Fruit fly (Drosophila melanogaster) whole organism, prepupa: ENCODE data around the gene Cyp316a1.
"Not testable (repeated sequence)": the region's sequence is repeated elsewhere in the genome, so short reads cannot be mapped to it uniquely, and the experiment has no call there.

ENCODE experiments used
- CG10631 ChIP-seq: fragments of 200-800 bp; sonication (Bioruptor generic); optimal IDR thresholded peaks from 2 replicates; lab custom pipeline; 2016; ENCODE audit warnings: missing biosample characterization, missing genetic modification characterization
- CG10669 ChIP-seq: fragments of 200-800 bp; sonication (Bioruptor generic); optimal IDR thresholded peaks from 3 replicates; lab custom pipeline; 2018; ENCODE audit warnings: missing biosample characterization, mild to moderate bottlenecking, missing genetic modification characterization, moderate library complexity
- CG11294 ChIP-seq: fragments of 200-800 bp; sonication (Bioruptor generic); IDR thresholded peaks from 2 replicates; pipeline ENCODE4 v1.3.6; 2022; ENCODE audit warnings: missing biosample characterization, missing genetic modification characterization
- CG11762 ChIP-seq: fragments of 200-800 bp; sonication (Bioruptor generic); optimal IDR thresholded peaks from 3 replicates; lab custom pipeline; 2016; ENCODE audit warnings: missing biosample characterization, missing genetic modification characterization; ENCODE audit not compliant: insufficient read depth
- CG15336 ChIP-seq: fragments of 200-800 bp; sonication (Bioruptor generic); IDR thresholded peaks from 2 replicates; pipeline ENCODE4 v1.3.6; 2022; ENCODE audit warnings: missing biosample characterization, missing genetic modification characterization
- CG1621 ChIP-seq: fragments of 200-800 bp; sonication (Bioruptor generic); optimal IDR thresholded peaks from 3 replicates; lab custom pipeline; 2018; ENCODE audit warnings: missing biosample characterization, mild to moderate bottlenecking, missing genetic modification characterization
- CG31627 ChIP-seq: fragments of 200-800 bp; sonication (Bioruptor generic); optimal IDR thresholded peaks from 3 replicates; lab custom pipeline; 2016; ENCODE audit warnings: missing biosample characterization, missing genetic modification characterization
- CG32006 ChIP-seq: fragments of 200-800 bp; sonication (Bioruptor generic); optimal IDR thresholded peaks from 3 replicates; lab custom pipeline; 2017; ENCODE audit warnings: missing biosample characterization, mild to moderate bottlenecking, missing genetic modification characterization
- CG34406 ChIP-seq: fragments of 200-800 bp; sonication (Bioruptor generic); optimal IDR thresholded peaks from 3 replicates; lab custom pipeline; 2016; ENCODE audit warnings: missing biosample characterization, missing genetic modification characterization
- CG3919 ChIP-seq: fragments of 200-800 bp; sonication (Bioruptor generic); optimal IDR thresholded peaks from 3 replicates; lab custom pipeline; 2016; ENCODE audit warnings: missing biosample characterization, missing genetic modification characterization
- CG4318 ChIP-seq: fragments of 200-800 bp; sonication (Bioruptor generic); optimal IDR thresholded peaks from 3 replicates; lab custom pipeline; 2017; ENCODE audit warnings: missing biosample characterization, mild to moderate bottlenecking, missing genetic modification characterization
- CG6163 ChIP-seq: fragments of 200-800 bp; sonication (Bioruptor generic); IDR thresholded peaks from 3 replicates; pipeline ENCODE4 v1.3.6; 2022; ENCODE audit warnings: missing biosample characterization, missing genetic modification characterization
- CG6276 ChIP-seq: fragments of 200-800 bp; sonication (Bioruptor generic); optimal IDR thresholded peaks from 2 replicates; lab custom pipeline; 2017; ENCODE audit warnings: missing biosample characterization, mild to moderate bottlenecking, missing genetic modification characterization
- CG6808 ChIP-seq: fragments of 200-800 bp; sonication (Bioruptor generic); optimal IDR thresholded peaks from 3 replicates; lab custom pipeline; 2017; ENCODE audit warnings: missing biosample characterization, missing genetic modification characterization, mild to moderate bottlenecking, moderate library complexity, missing genetic modification reagents
- CG6854 ChIP-seq: fragments of 200-800 bp; sonication (Bioruptor generic); optimal IDR thresholded peaks from 2 replicates; lab custom pipeline; 2017; ENCODE audit warnings: missing biosample characterization, mild to moderate bottlenecking, missing genetic modification characterization
- CG7368 ChIP-seq: fragments of 200-800 bp; sonication (Bioruptor generic); optimal IDR thresholded peaks from 3 replicates; lab custom pipeline; 2016; ENCODE audit warnings: missing biosample characterization, missing genetic modification characterization
- CG8319 ChIP-seq: fragments of 200-800 bp; sonication (Bioruptor generic); optimal IDR thresholded peaks from 3 replicates; lab custom pipeline; 2016; ENCODE audit warnings: missing biosample characterization, missing genetic modification characterization
- Eip75B ChIP-seq: fragments of 200-800 bp; sonication (Bioruptor generic); optimal IDR thresholded peaks from 3 replicates; lab custom pipeline; 2016; ENCODE audit warnings: missing biosample characterization, missing genetic modification characterization
- Eip93F ChIP-seq: fragments of 200-800 bp; sonication (Bioruptor generic); optimal IDR thresholded peaks from 2 replicates; lab custom pipeline; 2016; ENCODE audit warnings: missing biosample characterization, mild to moderate bottlenecking, missing genetic modification characterization
- Ets21C ChIP-seq: fragments of 200-800 bp; sonication (Bioruptor generic); optimal IDR thresholded peaks from 3 replicates; lab custom pipeline; 2016; ENCODE audit warnings: missing biosample characterization, missing genetic modification characterization
- Ets96B ChIP-seq: fragments of 200-800 bp; optimal IDR thresholded peaks from 2 replicates; lab custom pipeline; 2019; ENCODE audit warnings: missing biosample characterization, mild to moderate bottlenecking, missing genetic modification characterization, moderate library complexity
- Gug ChIP-seq: fragments of 200-800 bp; sonication (Bioruptor generic); IDR thresholded peaks from 2 replicates; pipeline ENCODE4 v1.3.6; 2022; ENCODE audit warnings: missing biosample characterization, missing genetic modification characterization
- Hr38 ChIP-seq: sonication (Bioruptor generic); optimal IDR thresholded peaks from 2 replicates; lab custom pipeline; 2016; ENCODE audit warnings: missing biosample characterization, missing genetic modification characterization
- Hr4 ChIP-seq: fragments of 200-800 bp; sonication (Bioruptor generic); optimal IDR thresholded peaks from 3 replicates; lab custom pipeline; 2016; ENCODE audit warnings: missing biosample characterization, missing genetic modification characterization
- Smox ChIP-seq: fragments of 200-800 bp; sonication (Bioruptor generic); optimal IDR thresholded peaks from 3 replicates; lab custom pipeline; 2016; ENCODE audit warnings: missing biosample characterization, missing genetic modification characterization
- Sox14 ChIP-seq: fragments of 200-800 bp; sonication (Bioruptor generic); optimal IDR thresholded peaks from 3 replicates; lab custom pipeline; 2016; ENCODE audit warnings: missing biosample characterization, missing genetic modification characterization
- Sox15 ChIP-seq: fragments of 200-800 bp; sonication (Bioruptor generic); optimal IDR thresholded peaks from 3 replicates; lab custom pipeline; 2016; ENCODE audit warnings: missing biosample characterization, missing genetic modification characterization
- achi ChIP-seq: fragments of 200-800 bp; sonication (Bioruptor generic); optimal IDR thresholded peaks from 3 replicates; lab custom pipeline; 2016; ENCODE audit warnings: missing biosample characterization, missing genetic modification characterization
- cyc ChIP-seq: fragments of 200-800 bp; sonication (Bioruptor generic); optimal IDR thresholded peaks from 3 replicates; lab custom pipeline; 2016; ENCODE audit warnings: missing biosample characterization, missing genetic modification characterization
- dac ChIP-seq: fragments of 200-800 bp; sonication (Bioruptor generic); optimal IDR thresholded peaks from 2 replicates; lab custom pipeline; 2017; ENCODE audit warnings: missing biosample characterization, mild to moderate bottlenecking, missing genetic modification characterization
- dsx ChIP-seq: fragments of 200-800 bp; optimal IDR thresholded peaks from 3 replicates; lab custom pipeline; 2019; ENCODE audit warnings: missing biosample characterization, mild to moderate bottlenecking, missing genetic modification characterization, moderate library complexity; ENCODE audit not compliant: poor library complexity, severe bottlenecking
- eg ChIP-seq: fragments of 200-800 bp; sonication (Bioruptor generic); IDR thresholded peaks from 3 replicates; pipeline ENCODE4 v1.3.6; 2022; ENCODE audit warnings: missing biosample characterization, missing genetic modification characterization
- esn ChIP-seq: fragments of 200-800 bp; sonication (Bioruptor generic); optimal IDR thresholded peaks from 2 replicates; lab custom pipeline; 2016; ENCODE audit warnings: missing biosample characterization, mild to moderate bottlenecking, missing genetic modification characterization, moderate library complexity
- fd59A ChIP-seq: fragments of 200-800 bp; sonication (Bioruptor generic); optimal IDR thresholded peaks from 2 replicates; lab custom pipeline; 2017; ENCODE audit warnings: missing biosample characterization, mild to moderate bottlenecking, missing genetic modification characterization, missing genetic modification reagents
- fd85E ChIP-seq: fragments of 200-800 bp; sonication (Bioruptor generic); optimal IDR thresholded peaks from 3 replicates; lab custom pipeline; 2016; ENCODE audit warnings: missing biosample characterization, missing genetic modification characterization
- fkh ChIP-seq: fragments of 200-800 bp; sonication (Bioruptor generic); optimal IDR thresholded peaks from 3 replicates; lab custom pipeline; 2017; ENCODE audit warnings: missing biosample characterization, mild to moderate bottlenecking, missing genetic modification characterization, moderate library complexity
- lz ChIP-seq: fragments of 200-800 bp; sonication (Bioruptor generic); optimal IDR thresholded peaks from 3 replicates; lab custom pipeline; 2016; ENCODE audit warnings: missing biosample characterization, missing genetic modification characterization
- net ChIP-seq: fragments of 200-800 bp; sonication (Bioruptor generic); optimal IDR thresholded peaks from 3 replicates; lab custom pipeline; 2016; ENCODE audit warnings: missing biosample characterization, missing genetic modification characterization
- pdm3 ChIP-seq: fragments of 200-800 bp; sonication (Bioruptor generic); optimal IDR thresholded peaks from 3 replicates; lab custom pipeline; 2016; ENCODE audit warnings: missing biosample characterization, missing genetic modification characterization
- spab ChIP-seq: fragments of 200-800 bp; sonication (Bioruptor generic); optimal IDR thresholded peaks from 2 replicates; lab custom pipeline; 2017; ENCODE audit warnings: missing biosample characterization, mild to moderate bottlenecking, missing genetic modification characterization, missing genetic modification reagents
- svp ChIP-seq: fragments of 200-800 bp; sonication (Bioruptor generic); peaks from one replicate; lab custom pipeline; 2016; ENCODE audit warnings: missing biosample characterization, missing genetic modification characterization

Gene Cyp316a1

dm6 chr3L:7496097-7496496, 4.4 kb downstream of the Cyp316a1 start, which contains the start of gene Cyp4d8:
Gene Cyp4d8 (minus strand): TSS chr3L:7496197.
- TF ChIP-seq fd85E (GFP tag; lab: Kevin White, UChicago) (no peak), CG10669 (GFP tag; lab: Kevin White, UChicago) (no peak)

dm6 chr3L:7498731-7499130, 7.1 kb downstream of the Cyp316a1 start, which contains the start of gene CG8539:
Gene CG8539 (minus strand): TSS chr3L:7498831.
- TF ChIP-seq lz (GFP tag; lab: Kevin White, UChicago); fkh (GFP tag; lab: Kevin White, UChicago); Gug (GFP tag; lab: Robert Waterston, UW): not testable (repeated sequence)

- TF ChIP-seq Gug (GFP tag; lab: Robert Waterston, UW) (no peak), svp (GFP tag; lab: Kevin White, UChicago) (no peak), lz (GFP tag; lab: Kevin White, UChicago) (no peak), CG3919 (GFP tag; lab: Kevin White, UChicago) (no peak), fd85E (GFP tag; lab: Kevin White, UChicago) (no peak), CG1621 (tag; lab: Kevin White, UChicago) (no peak), net (GFP tag; lab: Kevin White, UChicago) (no peak), spab (GFP tag; lab: Kevin White, UChicago) (no peak), achi (GFP tag; lab: Kevin White, UChicago) (no peak), Sox14 (no peak), CG6808 (GFP tag; lab: Kevin White, UChicago) (no peak), Ets21C (GFP tag; lab: Kevin White, UChicago) (no peak), dac (no peak), CG4318 (GFP tag; lab: Kevin White, UChicago) (no peak), Smox (GFP tag; lab: Kevin White, UChicago) (no peak), eg (GFP tag; lab: Robert Waterston, UW) (no peak), cyc (GFP tag; lab: Kevin White, UChicago) (no peak), CG6163 (GFP tag; lab: Robert Waterston, UW) (no peak), CG11294 (GFP tag; lab: Robert Waterston, UW) (no peak)
- TF ChIP-seq, all 60 proteins: peak for 0
Measured at dm6 chr3L:7506117-7506516, 14.5 kb downstream of the Cyp316a1 start, which contains the start of gene CG7548. Gene CG7548 (minus strand): TSS chr3L:7506217.

- TF ChIP-seq lz (GFP tag; lab: Kevin White, UChicago) (peak; percentile 12), esn (peak; percentile 41), Eip93F (GFP tag; lab: Kevin White, UChicago) (no peak), net (GFP tag; lab: Kevin White, UChicago) (no peak), Eip75B (GFP tag; lab: Kevin White, UChicago) (no peak), CG10669 (GFP tag; lab: Kevin White, UChicago) (no peak), Sox15 (GFP tag; lab: Kevin White, UChicago) (peak; percentile 32), CG6808 (GFP tag; lab: Kevin White, UChicago) (no peak), svp (GFP tag; lab: Kevin White, UChicago) (peak; percentile 99), Ets21C (GFP tag; lab: Kevin White, UChicago) (peak; percentile 11), fd59A (GFP tag; lab: Kevin White, UChicago) (no peak), CG11762 (GFP tag; lab: Kevin White, UChicago) (no peak), CG6276 (no peak), Hr4 (peak; percentile 26), CG15336 (GFP tag; lab: Robert Waterston, UW) (no peak), CG34406 (GFP tag; lab: Kevin White, UChicago) (peak; percentile 24), CG31627 (GFP tag; lab: Kevin White, UChicago) (peak; percentile 47), Ets96B (no peak), Hr38 (GFP tag; lab: Kevin White, UChicago) (no peak), cyc (GFP tag; lab: Kevin White, UChicago) (peak; percentile 18), Smox (GFP tag; lab: Kevin White, UChicago) (no peak), pdm3 (GFP tag; lab: Kevin White, UChicago) (no peak), CG7368 (peak; percentile 3), CG1621 (tag; lab: Kevin White, UChicago) (peak; percentile 66), CG32006 (GFP tag; lab: Kevin White, UChicago) (peak; percentile 52), CG6854 (GFP tag; lab: Kevin White, UChicago) (no peak), dsx (GFP tag; lab: Kevin White, UChicago) (no peak), CG10631 (GFP tag; lab: Kevin White, UChicago) (peak; percentile 44), CG8319 (GFP tag; lab: Kevin White, UChicago) (no peak), eg (GFP tag; lab: Robert Waterston, UW) (peak; percentile 34; the same call in 1 of the 3 replicates), dac (peak; percentile 12)
Measured at dm6 chr3L:7510414-7511384, 19.0 kb downstream of the Cyp316a1 start, which contains the start of gene CG7546. Gene CG7546 (plus strand): TSS chr3L:7510986.
